Worm (Caenorhabditis elegans) whole organism, L2 larva: Measurements from ENCODE around the gene C17H12.8.

Experiments used
- C34F6.9 ChIP-seq: fragments of 150-350 bp; optimal IDR thresholded peaks from 2 replicates; lab custom pipeline; 2014; ENCODE audit warnings: missing biosample characterization, missing genetic modification characterization
- F13H6.1 ChIP-seq: sonication (generic microtip); optimal IDR thresholded peaks from 2 replicates; lab custom pipeline; 2016; ENCODE audit warnings: missing genetic modification characterization, missing compliant biosample characterization
- R02D3.7 ChIP-seq: fragments of 150-350 bp; optimal IDR thresholded peaks from 2 replicates; lab custom pipeline; 2014; ENCODE audit warnings: missing biosample characterization, missing genetic modification characterization
- Y55F3AM.14 ChIP-seq: fragments of 200-800 bp; sonication (Bioruptor generic); optimal IDR thresholded peaks from 2 replicates; lab custom pipeline; 2018; ENCODE audit warnings: mild to moderate bottlenecking, missing genetic modification characterization, missing compliant biosample characterization
- ZK546.5 ChIP-seq: sonication (generic microtip); optimal IDR thresholded peaks from 2 replicates; lab custom pipeline; 2017; ENCODE audit warnings: missing biosample characterization, missing genetic modification characterization
- alr-1 ChIP-seq: fragments of 150-350 bp; optimal IDR thresholded peaks from 2 replicates; lab custom pipeline; 2014; ENCODE audit warnings: missing biosample characterization, missing genetic modification characterization
- aly-2 ChIP-seq: fragments of 150-350 bp; optimal IDR thresholded peaks from 2 replicates; lab custom pipeline; 2014; ENCODE audit warnings: missing biosample characterization, missing genetic modification characterization
- ama-1 ChIP-seq: fragments of 150-350 bp; optimal IDR thresholded peaks from 2 replicates; lab custom pipeline; 2018; ENCODE audit warnings: inconsistent platforms
- blmp-1 ChIP-seq: sonication (generic microtip); optimal IDR thresholded peaks from 2 replicates; lab custom pipeline; 2017; ENCODE audit warnings: missing genetic modification characterization, mild to moderate bottlenecking, missing compliant biosample characterization, antibody characterized with exemption, moderate library complexity; ENCODE audit not compliant: insufficient read depth
- ceh-16 ChIP-seq: fragments of 150-350 bp; optimal IDR thresholded peaks from 2 replicates; lab custom pipeline; 2014; ENCODE audit warnings: missing biosample characterization, missing genetic modification characterization
- ceh-82 ChIP-seq: fragments of 150-350 bp; optimal IDR thresholded peaks from 2 replicates; lab custom pipeline; 2014; ENCODE audit warnings: missing biosample characterization, missing genetic modification characterization
- crh-2 ChIP-seq: sonication (generic microtip); optimal IDR thresholded peaks from 2 replicates; lab custom pipeline; 2017; ENCODE audit warnings: missing biosample characterization, missing genetic modification characterization
- dmd-4 ChIP-seq: sonication (generic microtip); optimal IDR thresholded peaks from 2 replicates; lab custom pipeline; 2017; ENCODE audit warnings: missing biosample characterization, missing genetic modification characterization
- egl-27 ChIP-seq: sonication (generic microtip); optimal IDR thresholded peaks from 3 replicates; lab custom pipeline; 2017; ENCODE audit warnings: missing biosample characterization, missing genetic modification reagents, missing genetic modification characterization
- elt-1 ChIP-seq: fragments of 150-350 bp; optimal IDR thresholded peaks from 2 replicates; lab custom pipeline; 2014; ENCODE audit warnings: missing biosample characterization, missing genetic modification characterization
- elt-3 ChIP-seq: sonication (generic microtip); optimal IDR thresholded peaks from 2 replicates; lab custom pipeline; 2017; ENCODE audit warnings: missing biosample characterization, missing genetic modification characterization
- fos-1 ChIP-seq: fragments of 150-350 bp; optimal IDR thresholded peaks from 2 replicates; lab custom pipeline; 2014; ENCODE audit warnings: missing biosample characterization, missing genetic modification characterization
- gmeb-1 ChIP-seq: fragments of 150-350 bp; optimal IDR thresholded peaks from 2 replicates; lab custom pipeline; 2014; ENCODE audit warnings: missing biosample characterization, missing genetic modification characterization
- lin-11 ChIP-seq: fragments of 150-350 bp; sonication (generic microtip); optimal IDR thresholded peaks from 2 replicates; lab custom pipeline; 2014; ENCODE audit warnings: missing biosample characterization, missing genetic modification characterization, inconsistent platforms, mixed read lengths
- lin-13 ChIP-seq: fragments of 150-350 bp; optimal IDR thresholded peaks from 2 replicates; lab custom pipeline; 2014; ENCODE audit warnings: missing biosample characterization, missing genetic modification reagents, missing genetic modification characterization
- lin-39 ChIP-seq: fragments of 150-350 bp; optimal IDR thresholded peaks from 2 replicates; lab custom pipeline; 2014; ENCODE audit warnings: missing biosample characterization, missing genetic modification reagents, missing genetic modification characterization
- lsy-2 ChIP-seq, 2 experiments: fragments of 150-350 bp in 1 of 2; sonication (generic microtip) in 1 of 2; optimal IDR thresholded peaks; 2 replicates each; lab custom pipeline; 2014 to 2017; ENCODE audit warnings: missing biosample characterization in 2 of 2, missing genetic modification characterization in 2 of 2
- mab-5 ChIP-seq: fragments of 150-350 bp; optimal IDR thresholded peaks from 2 replicates; lab custom pipeline; 2014; ENCODE audit warnings: missing biosample characterization, missing genetic modification characterization
- mbf-1 ChIP-seq: sonication (generic microtip); optimal IDR thresholded peaks from 2 replicates; lab custom pipeline; 2017; ENCODE audit warnings: missing biosample characterization, missing genetic modification characterization
- mdl-1 ChIP-seq, 2 experiments: fragments of 150-350 bp in 1 of 2; sonication (generic microtip) in 1 of 2; optimal IDR thresholded peaks; 2 replicates each; lab custom pipeline; 2017; ENCODE audit warnings: missing biosample characterization in 2 of 2, missing genetic modification characterization in 2 of 2
- nhr-10 ChIP-seq: sonication (generic microtip); optimal IDR thresholded peaks from 2 replicates; lab custom pipeline; 2017; ENCODE audit warnings: missing biosample characterization, missing genetic modification characterization
- nhr-11 ChIP-seq: fragments of 150-350 bp; optimal IDR thresholded peaks from 2 replicates; lab custom pipeline; 2014; ENCODE audit warnings: missing biosample characterization, missing genetic modification characterization
- nhr-12 ChIP-seq: fragments of 150-350 bp; optimal IDR thresholded peaks from 2 replicates; lab custom pipeline; 2014; ENCODE audit warnings: missing biosample characterization, missing genetic modification characterization
- nhr-129 ChIP-seq: fragments of 150-350 bp; optimal IDR thresholded peaks from 2 replicates; lab custom pipeline; 2014; ENCODE audit warnings: missing biosample characterization, missing genetic modification characterization
- nhr-21 ChIP-seq: fragments of 150-350 bp; optimal IDR thresholded peaks from 2 replicates; lab custom pipeline; 2014; ENCODE audit warnings: missing biosample characterization, missing genetic modification characterization
- nhr-23 ChIP-seq: fragments of 150-350 bp; optimal IDR thresholded peaks from 2 replicates; lab custom pipeline; 2014; ENCODE audit warnings: missing biosample characterization, missing genetic modification reagents, missing genetic modification characterization
- nhr-237 ChIP-seq: fragments of 150-350 bp; optimal IDR thresholded peaks from 2 replicates; lab custom pipeline; 2014; ENCODE audit warnings: missing biosample characterization, missing genetic modification characterization
- nhr-25 ChIP-seq: fragments of 150-350 bp; sonication (generic microtip); optimal IDR thresholded peaks from 3 replicates; lab custom pipeline; 2014; ENCODE audit warnings: missing biosample characterization, missing genetic modification characterization
- nhr-6 ChIP-seq: fragments of 150-350 bp; optimal IDR thresholded peaks from 2 replicates; lab custom pipeline; 2014; ENCODE audit warnings: missing biosample characterization, missing genetic modification characterization
- nhr-77 ChIP-seq: fragments of 150-350 bp; optimal IDR thresholded peaks from 2 replicates; lab custom pipeline; 2014; ENCODE audit warnings: missing biosample characterization, missing genetic modification characterization
- peb-1 ChIP-seq: fragments of 150-350 bp; optimal IDR thresholded peaks from 2 replicates; lab custom pipeline; 2014; ENCODE audit warnings: missing biosample characterization, missing genetic modification characterization
- sem-4 ChIP-seq: fragments of 150-350 bp; optimal IDR thresholded peaks from 2 replicates; lab custom pipeline; 2014; ENCODE audit warnings: missing biosample characterization, missing genetic modification reagents, missing genetic modification characterization
- skn-1 ChIP-seq: sonication (generic microtip); optimal IDR thresholded peaks from 2 replicates; lab custom pipeline; 2017; ENCODE audit warnings: missing biosample characterization, missing genetic modification characterization
- sma-3 ChIP-seq: sonication (generic microtip); optimal IDR thresholded peaks from 2 replicates; lab custom pipeline; 2016; ENCODE audit warnings: missing genetic modification reagents, missing genetic modification characterization, missing compliant biosample characterization
- sma-9 ChIP-seq, 2 experiments: fragments of 150-350 bp in 1 of 2; sonication (generic microtip) in 1 of 2; optimal IDR thresholded peaks; 2 replicates each; lab custom pipeline; 2014 to 2016; ENCODE audit warnings: missing genetic modification characterization in 2 of 2, mild to moderate bottlenecking in 1 of 2, missing biosample characterization in 1 of 2, missing compliant biosample characterization in 1 of 2, missing genetic modification reagents in 1 of 2, moderate library complexity in 1 of 2
- snpc-4 ChIP-seq: fragments of 150-350 bp; optimal IDR thresholded peaks from 2 replicates; lab custom pipeline; 2014; ENCODE audit warnings: missing biosample characterization, missing genetic modification characterization
- unc-39 ChIP-seq: fragments of 150-350 bp; optimal IDR thresholded peaks from 2 replicates; lab custom pipeline; 2014; ENCODE audit warnings: missing biosample characterization, missing genetic modification characterization
- unc-55 ChIP-seq: fragments of 150-350 bp; sonication (generic microtip); optimal IDR thresholded peaks from 3 replicates; lab custom pipeline; 2014; ENCODE audit warnings: missing biosample characterization, missing genetic modification reagents, missing genetic modification characterization
- unc-62 ChIP-seq: fragments of 150-350 bp; optimal IDR thresholded peaks from 2 replicates; lab custom pipeline; 2014; ENCODE audit warnings: missing biosample characterization, missing genetic modification reagents, missing genetic modification characterization
- zag-1 ChIP-seq: fragments of 150-350 bp; optimal IDR thresholded peaks from 2 replicates; lab custom pipeline; 2014; ENCODE audit warnings: missing biosample characterization, missing genetic modification characterization
- ztf-1 ChIP-seq: fragments of 200-800 bp; sonication (Bioruptor generic); conservative IDR thresholded peaks from 2 replicates; pipeline ENCODE4 v1.3.6; 2022; ENCODE audit warnings: missing genetic modification characterization, missing compliant biosample characterization
- ztf-11 ChIP-seq: sonication (generic microtip); optimal IDR thresholded peaks from 2 replicates; lab custom pipeline; 2017; ENCODE audit warnings: missing biosample characterization, missing genetic modification characterization
- ztf-4 ChIP-seq: fragments of 150-350 bp; optimal IDR thresholded peaks from 2 replicates; lab custom pipeline; 2014; ENCODE audit warnings: missing biosample characterization, missing genetic modification characterization

Gene C17H12.8

ce11 chrIV:6785873-6786272 is 32.6 kb upstream of the C17H12.8 start:
- TF ChIP-seq lsy-2 (tag; optimal IDR thresholded peaks at IDR 0.05; lab: Kevin White, UChicago) (peak; percentile 53 to 78), fos-1 (peak; percentile 71), gmeb-1 (tag; lab: Kevin White, UChicago) (peak; percentile 59), mdl-1 (tag; optimal IDR thresholded peaks at IDR 0.05; lab: Kevin White, UChicago) (peak in 1 of 2 experiments; percentile 20), ceh-16 (tag; lab: Kevin White, UChicago) (peak; percentile 48), lin-11 (tag; lab: Kevin White, UChicago) (no peak), skn-1 (tag; lab: Kevin White, UChicago) (no peak), elt-1 (tag; lab: Kevin White, UChicago) (no peak), nhr-12 (tag; lab: Kevin White, UChicago) (no peak), zag-1 (tag; lab: Kevin White, UChicago) (peak; percentile 2), egl-27 (tag; lab: Kevin White, UChicago) (peak; percentile 52), nhr-23 (tag; lab: Kevin White, UChicago) (no peak), nhr-10 (tag; lab: Kevin White, UChicago) (no peak), ztf-11 (tag; lab: Kevin White, UChicago) (no peak), R02D3.7 (tag; lab: Kevin White, UChicago) (no peak), aly-2 (tag; lab: Kevin White, UChicago) (no peak), unc-62 (no peak), nhr-21 (tag; lab: Kevin White, UChicago) (no peak), ztf-4 (tag; lab: Kevin White, UChicago) (no peak), ZK546.5 (tag; lab: Kevin White, UChicago) (no peak), nhr-129 (tag; lab: Kevin White, UChicago) (peak; percentile 79), mbf-1 (tag; lab: Kevin White, UChicago) (no peak), snpc-4 (tag; lab: Kevin White, UChicago) (peak; percentile 44), nhr-6 (peak; percentile 16), alr-1 (tag; lab: Kevin White, UChicago) (no peak), ama-1 (lab: Kevin White, UChicago) (peak; percentile 49), unc-55 (GFP tag; lab: Kevin White, UChicago) (peak; percentile 91), nhr-25 (peak; percentile 32), sem-4 (tag; lab: Kevin White, UChicago) (peak; percentile 88), ceh-82 (tag; lab: Kevin White, UChicago) (no peak), sma-3 (GFP tag; lab: Kevin White, UChicago) (peak; percentile 62), nhr-11 (tag; lab: Kevin White, UChicago) (no peak), lin-39 (tag; lab: Kevin White, UChicago) (no peak), elt-3 (tag; lab: Kevin White, UChicago) (no peak), C34F6.9 (peak; percentile 87), nhr-77 (tag; lab: Kevin White, UChicago) (no peak), ztf-1 (no peak), peb-1 (tag; lab: Kevin White, UChicago) (no peak), lin-13 (GFP tag; lab: Kevin White, UChicago) (peak; percentile 56), nhr-237 (tag; lab: Kevin White, UChicago) (no peak), dmd-4 (tag; lab: Kevin White, UChicago) (no peak), F13H6.1 (tag; lab: Kevin White, UChicago) (peak; percentile 83), mab-5 (peak; percentile 18), unc-39 (tag; lab: Kevin White, UChicago) (no peak), crh-2 (tag; lab: Kevin White, UChicago) (peak; percentile 98), sma-9 (GFP tag; optimal IDR thresholded peaks at IDR 0.05; lab: Kevin White, UChicago) (peak; percentile 93), sma-9 (tag; optimal IDR thresholded peaks at IDR 0.05; lab: Kevin White, UChicago) (no peak), blmp-1 (no peak), Y55F3AM.14 (GFP tag; lab: Kevin White, UChicago) (peak; percentile 52)
